Worm (Caenorhabditis elegans) whole organism, L3 larva: ENCODE results near the gene ZK1067.4.

Experiments used
- R02D3.7 ChIP-seq: fragments of 150-350 bp; optimal IDR thresholded peaks from 2 replicates; lab custom pipeline; 2014; ENCODE audit warnings: missing biosample characterization, missing genetic modification characterization
- aly-2 ChIP-seq: fragments of 150-350 bp; optimal IDR thresholded peaks from 2 replicates; lab custom pipeline; 2014; ENCODE audit warnings: missing biosample characterization, missing genetic modification characterization
- ceh-16 ChIP-seq: sonication (generic microtip); optimal IDR thresholded peaks from 2 replicates; lab custom pipeline; 2017; ENCODE audit warnings: missing biosample characterization, missing genetic modification characterization
- ceh-28 ChIP-seq: fragments of 150-350 bp; optimal IDR thresholded peaks from 2 replicates; lab custom pipeline; 2014; ENCODE audit warnings: missing biosample characterization, missing genetic modification reagents, missing genetic modification characterization
- ceh-9 ChIP-seq: sonication (generic microtip); optimal IDR thresholded peaks from 2 replicates; lab custom pipeline; 2018; ENCODE audit warnings: missing biosample characterization, missing genetic modification characterization
- daf-12 ChIP-seq: fragments of 150-350 bp; optimal IDR thresholded peaks from 2 replicates; lab custom pipeline; 2014; ENCODE audit warnings: missing biosample characterization, missing genetic modification reagents, missing genetic modification characterization
- egl-5 ChIP-seq: fragments of 150-350 bp; optimal IDR thresholded peaks from 2 replicates; lab custom pipeline; 2017; ENCODE audit warnings: missing biosample characterization, missing genetic modification reagents, missing genetic modification characterization, inconsistent platforms
- elt-2 ChIP-seq: sonication (generic microtip); optimal IDR thresholded peaks from 2 replicates; lab custom pipeline; 2016; ENCODE audit warnings: missing genetic modification reagents, mild to moderate bottlenecking, missing genetic modification characterization, missing compliant biosample characterization
- elt-3 ChIP-seq, 3 experiments: fragments of 150-350 bp in 1 of 3; sonication (generic microtip) in 2 of 3; optimal IDR thresholded peaks; 2 replicates in 2 of 3; 4 replicates in 1 of 3; lab custom pipeline; 2014 to 2017; ENCODE audit warnings: missing biosample characterization in 3 of 3, missing genetic modification characterization in 3 of 3
- fkh-10 ChIP-seq: sonication (generic microtip); optimal IDR thresholded peaks from 2 replicates; lab custom pipeline; 2017; ENCODE audit warnings: missing biosample characterization, missing genetic modification reagents, missing genetic modification characterization
- fkh-2 ChIP-seq: fragments of 150-350 bp; optimal IDR thresholded peaks from 2 replicates; lab custom pipeline; 2014; ENCODE audit warnings: missing biosample characterization, missing genetic modification reagents, missing genetic modification characterization
- fos-1 ChIP-seq: fragments of 150-350 bp; optimal IDR thresholded peaks from 2 replicates; lab custom pipeline; 2014; ENCODE audit warnings: missing biosample characterization, missing genetic modification characterization
- lin-15B ChIP-seq: fragments of 150-350 bp; optimal IDR thresholded peaks from 2 replicates; lab custom pipeline; 2014; ENCODE audit warnings: missing biosample characterization, missing genetic modification characterization
- lin-39 ChIP-seq: fragments of 150-350 bp; optimal IDR thresholded peaks from 2 replicates; lab custom pipeline; 2018; ENCODE audit warnings: missing biosample characterization, missing genetic modification reagents, missing genetic modification characterization
- lsy-12 ChIP-seq: sonication (generic microtip); optimal IDR thresholded peaks from 2 replicates; lab custom pipeline; 2016; ENCODE audit warnings: mild to moderate bottlenecking, missing genetic modification characterization, missing compliant biosample characterization
- mdl-1 ChIP-seq: fragments of 150-350 bp; optimal IDR thresholded peaks from 2 replicates; lab custom pipeline; 2014; ENCODE audit warnings: missing biosample characterization, missing genetic modification characterization
- mml-1 ChIP-seq: fragments of 150-350 bp; sonication (generic microtip); optimal IDR thresholded peaks from 3 replicates; lab custom pipeline; 2014; ENCODE audit warnings: missing biosample characterization, missing genetic modification characterization
- nhr-11 ChIP-seq: fragments of 150-350 bp; optimal IDR thresholded peaks from 2 replicates; lab custom pipeline; 2014; ENCODE audit warnings: missing biosample characterization, missing genetic modification characterization
- nhr-12 ChIP-seq: fragments of 150-350 bp; optimal IDR thresholded peaks from 2 replicates; lab custom pipeline; 2014; ENCODE audit warnings: missing biosample characterization, missing genetic modification characterization
- nhr-23 ChIP-seq: fragments of 150-350 bp; optimal IDR thresholded peaks from 2 replicates; lab custom pipeline; 2014; ENCODE audit warnings: missing biosample characterization, missing genetic modification reagents, missing genetic modification characterization
- nhr-25 ChIP-seq: sonication (generic microtip); optimal IDR thresholded peaks from 2 replicates; lab custom pipeline; 2017; ENCODE audit warnings: missing biosample characterization, missing genetic modification characterization
- nhr-43 ChIP-seq: sonication (generic microtip); optimal IDR thresholded peaks from 2 replicates; lab custom pipeline; 2016; ENCODE audit warnings: mild to moderate bottlenecking, missing genetic modification characterization, missing compliant biosample characterization; ENCODE audit not compliant: poor library complexity, severe bottlenecking
- nhr-67 ChIP-seq: fragments of 150-350 bp; optimal IDR thresholded peaks from 2 replicates; lab custom pipeline; 2014; ENCODE audit warnings: missing biosample characterization, missing genetic modification characterization
- nhr-76 ChIP-seq: fragments of 150-350 bp; sonication (generic microtip); optimal IDR thresholded peaks from 5 replicates; lab custom pipeline; 2014; ENCODE audit warnings: missing biosample characterization, missing genetic modification characterization
- nhr-77 ChIP-seq: fragments of 150-350 bp; optimal IDR thresholded peaks from 2 replicates; lab custom pipeline; 2014; ENCODE audit warnings: missing biosample characterization, missing genetic modification characterization
- pha-4 ChIP-seq: fragments of 150-350 bp; optimal IDR thresholded peaks from 2 replicates; lab custom pipeline; 2014; ENCODE audit warnings: missing biosample characterization, missing genetic modification reagents, missing genetic modification characterization
- pqm-1 ChIP-seq: fragments of 150-350 bp; optimal IDR thresholded peaks from 2 replicates; lab custom pipeline; 2017; ENCODE audit warnings: missing biosample characterization, missing genetic modification characterization, inconsistent platforms
- sea-2 ChIP-seq: fragments of 150-350 bp; sonication (generic microtip); optimal IDR thresholded peaks from 4 replicates; lab custom pipeline; 2014; ENCODE audit warnings: missing biosample characterization, missing genetic modification reagents, missing genetic modification characterization
- skn-1 ChIP-seq: fragments of 150-350 bp; optimal IDR thresholded peaks from 2 replicates; lab custom pipeline; 2014; ENCODE audit warnings: missing biosample characterization, missing genetic modification characterization
- snpc-4 ChIP-seq: fragments of 150-350 bp; optimal IDR thresholded peaks from 2 replicates; lab custom pipeline; 2014; ENCODE audit warnings: missing biosample characterization, missing genetic modification characterization
- unc-62 ChIP-seq: fragments of 150-350 bp; sonication (generic microtip); optimal IDR thresholded peaks from 4 replicates; lab custom pipeline; 2014; ENCODE audit warnings: missing biosample characterization, missing genetic modification reagents, missing genetic modification characterization
- zag-1 ChIP-seq: fragments of 150-350 bp; optimal IDR thresholded peaks from 2 replicates; lab custom pipeline; 2014; ENCODE audit warnings: missing biosample characterization, missing genetic modification characterization
- ztf-11 ChIP-seq: fragments of 150-350 bp; optimal IDR thresholded peaks from 2 replicates; lab custom pipeline; 2014; ENCODE audit warnings: missing biosample characterization, missing genetic modification characterization

The ZK1067.4 gene

DNA sequence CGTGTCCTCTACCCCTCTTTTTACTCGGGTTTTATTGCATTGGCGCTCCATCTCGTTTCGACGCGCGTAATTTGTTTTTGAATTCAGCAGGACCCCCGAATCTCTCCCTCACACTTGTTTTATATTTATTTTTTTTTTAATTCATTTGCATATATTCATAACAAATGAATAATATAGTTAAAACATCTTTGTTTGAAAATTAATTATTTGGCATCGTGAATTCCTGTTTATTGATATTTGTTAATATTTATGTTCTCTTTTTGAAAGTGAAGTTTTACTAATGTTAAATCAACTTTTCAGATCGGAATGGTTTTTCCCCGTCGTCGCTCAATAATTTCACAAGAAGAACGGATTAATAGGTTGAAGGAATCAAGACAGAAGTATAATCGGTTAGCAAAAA is 12.8 kb downstream of the ZK1067.4 start, which contains the start of gene ZK1067.3:
ZK1067.3 (plus strand) TSS at position 301 of the 400 bp plus-strand sequence.
- no peak for TF ChIP-seq lin-39 (tag; lab: Kevin White, UChicago)
- no peak for TF ChIP-seq nhr-77
- no peak for TF ChIP-seq nhr-43
- TF ChIP-seq ztf-11 = no peak
- TF ChIP-seq nhr-25 (tag; lab: Kevin White, UChicago) = no peak
- no peak for TF ChIP-seq nhr-67 (tag; lab: Kevin White, UChicago)
- no peak for TF ChIP-seq nhr-11
- no peak for TF ChIP-seq ceh-28 (tag; lab: Kevin White, UChicago)
- TF ChIP-seq lsy-12 (tag; lab: Kevin White, UChicago) = no peak
- no peak for TF ChIP-seq aly-2 (tag; lab: Kevin White, UChicago)

DNA sequence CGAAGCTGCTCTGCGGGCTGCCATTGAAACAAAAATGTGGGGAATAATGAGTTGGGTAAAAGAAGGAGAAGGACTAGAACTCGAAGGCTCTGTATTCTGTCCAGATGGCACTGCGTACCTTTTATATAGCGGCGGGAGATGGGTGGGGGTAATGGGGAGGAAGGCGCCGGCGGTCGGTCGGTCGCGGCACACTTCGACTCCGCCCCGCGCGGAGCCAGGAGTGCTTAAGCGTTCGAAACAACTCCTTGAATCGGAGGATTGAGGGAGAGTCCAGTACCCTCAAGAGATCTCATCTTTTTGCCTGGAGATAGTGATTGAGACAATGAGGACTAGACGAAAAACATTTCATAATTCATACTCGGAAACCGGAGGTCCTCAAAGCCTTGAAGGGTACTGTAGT is 17.0 kb downstream of the ZK1067.4 start, which contains the start of gene abu-14:
abu-14 (minus strand) TSS at position 81 of the 400 bp plus-strand sequence.
- TF ChIP-seq nhr-12 (tag; lab: Kevin White, UChicago) = no peak
- TF ChIP-seq sea-2 = no peak
- TF ChIP-seq fkh-2 (tag; lab: Kevin White, UChicago) = no peak
- TF ChIP-seq daf-12 (tag; lab: Kevin White, UChicago) = no peak
- TF ChIP-seq egl-5 (tag; lab: Kevin White, UChicago) = no peak
- TF ChIP-seq fkh-10 (GFP tag; lab: Kevin White, UChicago) = no peak
- TF ChIP-seq R02D3.7 (tag; lab: Kevin White, UChicago) = no peak
- no peak for TF ChIP-seq ceh-28 (tag; lab: Kevin White, UChicago)
- no peak for TF ChIP-seq snpc-4 (tag; lab: Kevin White, UChicago)
- no peak for TF ChIP-seq nhr-11
- TF ChIP-seq ceh-16 (tag; lab: Kevin White, UChicago) = no peak
- no peak for TF ChIP-seq lin-39 (tag; lab: Kevin White, UChicago)
- no peak for TF ChIP-seq unc-62 (GFP tag; lab: Kevin White, UChicago)

DNA sequence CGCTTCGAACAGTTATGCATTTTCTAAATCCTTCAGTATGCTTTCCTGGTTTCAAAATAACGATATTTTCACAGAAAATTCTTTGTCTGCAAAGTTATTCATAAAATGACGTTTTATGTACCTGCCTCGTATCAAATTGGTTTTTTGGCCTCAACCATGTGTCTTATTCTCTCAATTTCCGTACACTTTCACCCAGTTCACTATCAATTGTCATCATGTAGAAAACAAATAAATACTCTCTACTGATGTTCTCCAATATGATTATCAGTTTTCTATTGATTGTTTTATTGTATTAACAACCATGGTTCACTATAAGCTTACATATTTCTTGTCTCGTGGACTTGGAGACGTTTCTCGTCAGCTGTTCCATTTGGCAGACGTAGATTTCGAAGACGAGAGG is 21.1 kb downstream of the ZK1067.4 start, which contains the start of gene gst-13:
gst-13 (plus strand) TSS at position 218 of the 400 bp plus-strand sequence.
- TF ChIP-seq skn-1 = peak; percentile 82
- TF ChIP-seq ceh-16 (tag; lab: Kevin White, UChicago) = no peak
- TF ChIP-seq ceh-9 (tag; lab: Kevin White, UChicago) = no peak
- no peak for TF ChIP-seq nhr-43
- TF ChIP-seq mml-1 (tag; lab: Kevin White, UChicago) = no peak
- TF ChIP-seq pqm-1 (tag; lab: Kevin White, UChicago) = peak; percentile 96
- TF ChIP-seq lin-15B = no peak
- TF ChIP-seq elt-2 = peak; percentile 86
- peak; percentile 1 for TF ChIP-seq ceh-28 (tag; lab: Kevin White, UChicago)
- peak; percentile 64 for TF ChIP-seq pha-4 (tag; lab: Kevin White, UChicago)
- TF ChIP-seq elt-3 (tag; optimal IDR thresholded peaks at IDR 0.05; lab: Kevin White, UChicago) = no peak
- TF ChIP-seq, all 47 proteins: peak for 5

DNA sequence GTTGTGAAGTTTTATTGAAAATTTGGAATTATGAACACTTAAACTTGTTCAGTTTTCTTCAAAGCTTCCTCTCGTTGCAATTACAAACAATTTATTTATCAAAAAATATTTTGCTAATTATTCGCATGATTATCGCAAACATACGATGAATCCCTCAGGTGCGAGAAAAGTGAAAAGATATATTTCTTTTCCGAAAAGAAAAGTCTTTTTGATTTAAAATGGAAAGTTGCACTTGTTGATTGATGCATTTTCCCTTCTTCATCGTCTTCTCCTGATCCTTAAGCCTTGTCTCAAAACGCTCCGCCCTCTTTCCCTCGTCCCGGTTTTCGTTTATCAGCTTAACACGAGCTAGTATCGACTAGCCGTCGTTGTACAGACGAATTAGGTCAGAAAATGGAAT is 22.3 kb downstream of the ZK1067.4 start:
- TF ChIP-seq daf-12 (tag; lab: Kevin White, UChicago) (no peak), nhr-23 (peak; percentile 16), nhr-43 (peak; percentile 34)
- TF ChIP-seq, all 47 proteins: peak for 2

DNA sequence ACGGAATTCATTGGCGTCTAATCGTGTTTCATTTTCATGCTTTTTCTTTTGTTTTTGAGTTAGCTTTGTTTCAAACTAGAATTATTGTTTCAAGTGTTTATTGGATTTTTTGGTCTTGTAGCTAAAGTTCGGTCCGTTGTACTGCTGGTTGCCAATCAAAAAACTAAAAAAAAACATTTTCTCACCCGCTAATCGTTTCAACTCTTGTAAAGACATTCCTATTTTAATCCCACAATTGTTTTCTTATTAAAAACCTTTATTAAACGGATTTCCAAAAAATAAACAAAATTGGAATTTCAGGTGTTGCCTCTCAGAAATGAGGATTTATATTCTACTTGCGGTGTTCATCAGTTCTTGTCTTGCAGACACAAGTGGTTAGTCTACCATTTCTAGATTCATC is 22.7 kb downstream of the ZK1067.4 start, which contains the start of gene T26C5.2:
T26C5.2 (plus strand) TSS at position 301 of the 400 bp plus-strand sequence.
- TF ChIP-seq nhr-43 (no peak), zag-1 (tag; lab: Kevin White, UChicago) (no peak), nhr-76 (tag; lab: Kevin White, UChicago) (no peak), mdl-1 (tag; lab: Kevin White, UChicago) (no peak), sea-2 (no peak), nhr-23 (no peak), elt-3 (tag; optimal IDR thresholded peaks at IDR 0.05; lab: Kevin White, UChicago) (no peak), skn-1 (no peak)

DNA sequence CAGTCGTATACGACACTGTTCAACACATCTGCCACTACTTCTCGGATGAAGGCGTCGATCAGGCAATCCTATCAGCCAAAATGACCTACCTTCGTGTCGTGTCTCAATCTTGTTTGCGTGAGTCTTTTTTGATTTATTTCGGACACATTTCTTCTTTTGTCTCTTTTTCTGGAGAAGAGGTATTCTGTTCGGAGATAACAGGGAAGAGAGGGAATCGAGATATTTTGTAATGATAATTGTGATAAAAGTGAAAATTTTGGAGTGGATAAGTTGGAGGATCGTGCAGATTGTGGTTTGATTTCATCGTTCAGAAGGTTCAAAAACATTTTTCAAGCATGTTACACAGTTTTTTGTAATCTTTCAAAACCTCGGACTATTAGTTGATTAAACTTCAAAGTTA is 23.6 kb downstream of the ZK1067.4 start:
- TF ChIP-seq elt-2 = no peak
- TF ChIP-seq nhr-43 = peak; percentile 51
- no peak for TF ChIP-seq fos-1
